Worm (Caenorhabditis elegans) whole organism, L3 larva: Measurements from ENCODE around the gene C32D5.4.

Source experiments
- ZK546.5 ChIP-seq: sonication (generic microtip); optimal IDR thresholded peaks from 2 replicates; lab custom pipeline; 2017; ENCODE audit warnings: missing biosample characterization, missing genetic modification characterization
- ceh-82 ChIP-seq: fragments of 150-350 bp; optimal IDR thresholded peaks from 2 replicates; lab custom pipeline; 2014; ENCODE audit warnings: missing biosample characterization, missing genetic modification characterization
- ceh-9 ChIP-seq: sonication (generic microtip); optimal IDR thresholded peaks from 2 replicates; lab custom pipeline; 2018; ENCODE audit warnings: missing biosample characterization, missing genetic modification characterization
- daf-12 ChIP-seq: fragments of 150-350 bp; optimal IDR thresholded peaks from 2 replicates; lab custom pipeline; 2014; ENCODE audit warnings: missing biosample characterization, missing genetic modification reagents, missing genetic modification characterization
- egl-27 ChIP-seq: sonication (generic microtip); optimal IDR thresholded peaks from 4 replicates; lab custom pipeline; 2017; ENCODE audit warnings: missing biosample characterization, missing genetic modification reagents, missing genetic modification characterization
- egl-5 ChIP-seq: fragments of 150-350 bp; optimal IDR thresholded peaks from 2 replicates; lab custom pipeline; 2017; ENCODE audit warnings: missing biosample characterization, missing genetic modification reagents, missing genetic modification characterization, inconsistent platforms
- elt-1 ChIP-seq: fragments of 150-350 bp; optimal IDR thresholded peaks from 2 replicates; lab custom pipeline; 2014; ENCODE audit warnings: missing biosample characterization, missing genetic modification characterization
- elt-2 ChIP-seq: sonication (generic microtip); optimal IDR thresholded peaks from 2 replicates; lab custom pipeline; 2016; ENCODE audit warnings: missing genetic modification reagents, mild to moderate bottlenecking, missing genetic modification characterization, missing compliant biosample characterization
- eor-1 ChIP-seq, 2 experiments: fragments of 150-350 bp; optimal IDR thresholded peaks; 2 replicates each; lab custom pipeline; 2014 to 2018; ENCODE audit warnings: missing biosample characterization in 2 of 2, missing genetic modification characterization in 2 of 2
- fkh-10 ChIP-seq: sonication (generic microtip); optimal IDR thresholded peaks from 2 replicates; lab custom pipeline; 2017; ENCODE audit warnings: missing biosample characterization, missing genetic modification reagents, missing genetic modification characterization
- fkh-2 ChIP-seq: fragments of 150-350 bp; optimal IDR thresholded peaks from 2 replicates; lab custom pipeline; 2014; ENCODE audit warnings: missing biosample characterization, missing genetic modification reagents, missing genetic modification characterization
- fos-1 ChIP-seq: fragments of 150-350 bp; optimal IDR thresholded peaks from 2 replicates; lab custom pipeline; 2014; ENCODE audit warnings: missing biosample characterization, missing genetic modification characterization
- hmg-11 ChIP-seq: sonication (generic microtip); optimal IDR thresholded peaks from 2 replicates; lab custom pipeline; 2016; ENCODE audit warnings: missing genetic modification characterization, missing compliant biosample characterization
- jun-1 ChIP-seq: fragments of 150-350 bp; optimal IDR thresholded peaks from 2 replicates; lab custom pipeline; 2014; ENCODE audit warnings: missing biosample characterization, missing genetic modification reagents, missing genetic modification characterization
- lin-15B ChIP-seq: fragments of 150-350 bp; optimal IDR thresholded peaks from 2 replicates; lab custom pipeline; 2014; ENCODE audit warnings: missing biosample characterization, missing genetic modification characterization
- lin-39 ChIP-seq: fragments of 150-350 bp; optimal IDR thresholded peaks from 2 replicates; lab custom pipeline; 2018; ENCODE audit warnings: missing biosample characterization, missing genetic modification reagents, missing genetic modification characterization
- mdl-1 ChIP-seq: fragments of 150-350 bp; optimal IDR thresholded peaks from 2 replicates; lab custom pipeline; 2014; ENCODE audit warnings: missing biosample characterization, missing genetic modification characterization
- nfya-1 ChIP-seq: sonication (generic microtip); optimal IDR thresholded peaks from 2 replicates; lab custom pipeline; 2017; ENCODE audit warnings: missing genetic modification characterization, mild to moderate bottlenecking, missing compliant biosample characterization, antibody characterized with exemption, moderate library complexity; ENCODE audit not compliant: insufficient read depth
- nhr-11 ChIP-seq: fragments of 150-350 bp; optimal IDR thresholded peaks from 2 replicates; lab custom pipeline; 2014; ENCODE audit warnings: missing biosample characterization, missing genetic modification characterization
- nhr-23 ChIP-seq: fragments of 150-350 bp; optimal IDR thresholded peaks from 2 replicates; lab custom pipeline; 2014; ENCODE audit warnings: missing biosample characterization, missing genetic modification reagents, missing genetic modification characterization
- nhr-237 ChIP-seq: fragments of 150-350 bp; optimal IDR thresholded peaks from 2 replicates; lab custom pipeline; 2014; ENCODE audit warnings: missing biosample characterization, missing genetic modification characterization
- nhr-25 ChIP-seq: sonication (generic microtip); optimal IDR thresholded peaks from 2 replicates; lab custom pipeline; 2017; ENCODE audit warnings: missing biosample characterization, missing genetic modification characterization
- nhr-28 ChIP-seq: fragments of 150-350 bp; optimal IDR thresholded peaks from 2 replicates; lab custom pipeline; 2014; ENCODE audit warnings: missing biosample characterization, missing genetic modification characterization
- nhr-43 ChIP-seq: sonication (generic microtip); optimal IDR thresholded peaks from 2 replicates; lab custom pipeline; 2016; ENCODE audit warnings: mild to moderate bottlenecking, missing genetic modification characterization, missing compliant biosample characterization; ENCODE audit not compliant: poor library complexity, severe bottlenecking
- nhr-67 ChIP-seq: fragments of 150-350 bp; optimal IDR thresholded peaks from 2 replicates; lab custom pipeline; 2014; ENCODE audit warnings: missing biosample characterization, missing genetic modification characterization
- nhr-76 ChIP-seq: fragments of 150-350 bp; sonication (generic microtip); optimal IDR thresholded peaks from 5 replicates; lab custom pipeline; 2014; ENCODE audit warnings: missing biosample characterization, missing genetic modification characterization
- nhr-77 ChIP-seq: fragments of 150-350 bp; optimal IDR thresholded peaks from 2 replicates; lab custom pipeline; 2014; ENCODE audit warnings: missing biosample characterization, missing genetic modification characterization
- pha-4 ChIP-seq: fragments of 150-350 bp; optimal IDR thresholded peaks from 2 replicates; lab custom pipeline; 2014; ENCODE audit warnings: missing biosample characterization, missing genetic modification reagents, missing genetic modification characterization
- pqm-1 ChIP-seq: fragments of 150-350 bp; optimal IDR thresholded peaks from 2 replicates; lab custom pipeline; 2017; ENCODE audit warnings: missing biosample characterization, missing genetic modification characterization, inconsistent platforms
- sea-2 ChIP-seq: fragments of 150-350 bp; sonication (generic microtip); optimal IDR thresholded peaks from 4 replicates; lab custom pipeline; 2014; ENCODE audit warnings: missing biosample characterization, missing genetic modification reagents, missing genetic modification characterization
- skn-1 ChIP-seq: fragments of 150-350 bp; optimal IDR thresholded peaks from 2 replicates; lab custom pipeline; 2014; ENCODE audit warnings: missing biosample characterization, missing genetic modification characterization
- snpc-4 ChIP-seq: fragments of 150-350 bp; optimal IDR thresholded peaks from 2 replicates; lab custom pipeline; 2014; ENCODE audit warnings: missing biosample characterization, missing genetic modification characterization
- tbx-2 ChIP-seq: sonication (generic microtip); optimal IDR thresholded peaks from 2 replicates; lab custom pipeline; 2016; ENCODE audit warnings: mild to moderate bottlenecking, missing genetic modification characterization, missing compliant biosample characterization
- unc-39 ChIP-seq: sonication (generic microtip); optimal IDR thresholded peaks from 4 replicates; lab custom pipeline; 2017; ENCODE audit warnings: missing biosample characterization, missing genetic modification characterization
- unc-62 ChIP-seq: fragments of 150-350 bp; sonication (generic microtip); optimal IDR thresholded peaks from 4 replicates; lab custom pipeline; 2014; ENCODE audit warnings: missing biosample characterization, missing genetic modification reagents, missing genetic modification characterization
- zag-1 ChIP-seq: fragments of 150-350 bp; optimal IDR thresholded peaks from 2 replicates; lab custom pipeline; 2014; ENCODE audit warnings: missing biosample characterization, missing genetic modification characterization
- ztf-11 ChIP-seq: fragments of 150-350 bp; optimal IDR thresholded peaks from 2 replicates; lab custom pipeline; 2014; ENCODE audit warnings: missing biosample characterization, missing genetic modification characterization

Gene C32D5.4

DNA sequence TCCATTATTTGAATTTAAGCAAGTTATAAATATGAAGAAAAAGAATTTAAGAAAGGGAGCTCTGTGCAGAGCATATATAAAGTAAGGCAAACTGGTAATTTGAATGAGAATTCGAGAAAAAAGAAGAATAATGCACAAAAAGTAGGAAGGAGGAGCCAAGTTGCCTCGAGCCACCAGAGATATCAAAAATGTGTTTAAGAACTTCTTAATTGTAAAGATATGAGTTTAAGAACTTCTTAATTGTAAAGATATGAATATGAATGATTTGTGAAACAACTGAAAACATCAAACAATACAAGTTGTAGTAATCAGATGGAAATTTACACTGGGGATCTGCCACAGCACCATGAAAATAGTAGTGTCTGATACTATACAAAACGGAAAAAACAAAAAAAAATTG, 36.0 kb downstream of the C32D5.4 start, which contains the start of gene F13H8.6:
F13H8.6 (minus strand) TSS at position 101 of the 400 bp plus-strand sequence.
- TF ChIP-seq nhr-67 (no peak), nhr-11 (tag; lab: Kevin White, UChicago) (no peak), fkh-10 (GFP tag; lab: Kevin White, UChicago) (no peak), fkh-2 (tag; lab: Kevin White, UChicago) (no peak), ztf-11 (tag; lab: Kevin White, UChicago) (no peak), zag-1 (no peak)

DNA sequence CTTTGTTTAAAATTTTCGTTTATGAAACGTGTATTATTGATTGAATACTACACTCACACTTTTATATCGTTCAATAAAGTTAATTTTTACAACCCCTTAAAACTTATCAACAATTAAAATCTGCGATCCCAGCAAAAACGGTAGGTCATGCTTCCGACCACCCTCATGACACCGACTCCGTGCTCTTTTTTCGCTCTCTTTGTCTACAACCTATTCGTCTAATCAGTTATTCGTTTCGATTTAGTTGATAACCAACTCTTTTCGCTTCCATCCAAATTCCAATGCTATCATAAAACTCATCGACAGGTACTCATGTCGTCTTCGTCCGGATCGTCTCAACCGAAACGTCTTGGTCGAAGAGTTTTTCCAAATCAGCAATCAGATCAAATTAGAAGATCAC, 39.8 kb downstream of the C32D5.4 start, which contains the start of gene F13H8.1:
F13H8.1 (plus strand) TSS at position 311 of the 400 bp plus-strand sequence.
- TF ChIP-seq nhr-43 (no peak), tbx-2 (no peak), elt-1 (tag; lab: Kevin White, UChicago) (no peak), mdl-1 (tag; lab: Kevin White, UChicago) (no peak), pha-4 (peak; percentile 14), ceh-9 (tag; lab: Kevin White, UChicago) (no peak), nhr-76 (no peak), eor-1 (tag; optimal IDR thresholded peaks at IDR 0.05; lab: Kevin White, UChicago) (no peak), jun-1 (tag; lab: Kevin White, UChicago) (peak; percentile 21), nhr-23 (tag; lab: Kevin White, UChicago) (no peak), elt-2 (tag; lab: Kevin White, UChicago) (peak; percentile 88), pqm-1 (peak; percentile 61)

DNA sequence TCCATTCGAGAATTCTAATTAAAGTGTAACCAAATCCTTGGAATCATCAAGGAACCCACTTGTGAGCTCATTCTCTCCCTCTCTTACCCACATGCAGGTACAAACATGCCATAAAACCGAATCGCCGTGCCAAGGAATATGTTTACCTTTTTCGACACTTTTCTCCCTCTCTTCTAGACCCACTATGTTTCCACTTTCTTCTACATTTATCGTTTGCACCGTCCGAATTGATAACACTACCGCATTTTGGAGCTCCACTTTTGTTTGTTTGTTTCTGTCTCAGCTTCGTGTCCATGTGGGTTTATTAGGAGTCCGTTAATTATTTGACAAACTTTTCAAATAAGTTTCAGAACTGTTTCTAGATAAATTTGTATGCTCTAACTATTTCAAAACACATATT, 41.0 kb downstream of the C32D5.4 start:
- no peak for TF ChIP-seq nhr-77 (tag; lab: Kevin White, UChicago)
- TF ChIP-seq unc-62 (GFP tag; lab: Kevin White, UChicago): no peak
- no peak for TF ChIP-seq ceh-9 (tag; lab: Kevin White, UChicago)
- TF ChIP-seq daf-12: no peak
- peak; percentile 66 for TF ChIP-seq elt-2 (tag; lab: Kevin White, UChicago)
- TF ChIP-seq nhr-76: no peak
- peak; percentile 17 for TF ChIP-seq lin-15B (tag; lab: Kevin White, UChicago)
- no peak for TF ChIP-seq ztf-11 (tag; lab: Kevin White, UChicago)
- no peak for TF ChIP-seq fkh-2 (tag; lab: Kevin White, UChicago)
- no peak for TF ChIP-seq egl-27
- TF ChIP-seq ZK546.5 (tag; lab: Kevin White, UChicago): no peak
- TF ChIP-seq pha-4: peak; percentile 9
- peak; percentile 68 for TF ChIP-seq pqm-1
- TF ChIP-seq fkh-10 (GFP tag; lab: Kevin White, UChicago): no peak
- TF ChIP-seq nhr-25 (tag; lab: Kevin White, UChicago): no peak

DNA sequence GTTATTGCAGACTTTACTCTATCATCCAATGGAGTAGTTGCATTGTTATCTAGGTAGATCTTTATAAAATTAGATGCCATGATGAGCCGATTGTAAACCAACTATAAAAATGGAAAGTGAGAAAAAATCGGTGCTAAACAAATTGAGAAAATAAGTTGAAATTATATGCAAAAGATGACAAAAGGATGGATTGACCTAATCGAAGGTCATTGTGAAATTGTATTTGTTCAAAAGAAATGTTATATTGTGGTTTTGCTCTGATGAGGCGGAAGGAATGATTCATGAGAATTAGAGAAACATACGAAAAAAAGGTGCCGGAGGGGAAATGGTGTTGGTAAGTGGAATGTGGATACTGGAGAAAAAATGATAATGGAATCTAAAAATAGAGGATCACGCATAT, 41.9 kb downstream of the C32D5.4 start, which contains the start of gene scly-1:
scly-1 (minus strand) TSS at position 101 of the 400 bp plus-strand sequence.
- TF ChIP-seq fos-1 (tag; lab: Kevin White, UChicago): no peak
- no peak for TF ChIP-seq egl-5
- TF ChIP-seq zag-1: no peak
- TF ChIP-seq sea-2 (GFP tag; lab: Kevin White, UChicago): no peak
- no peak for TF ChIP-seq pqm-1
- no peak for TF ChIP-seq nhr-67
- TF ChIP-seq skn-1 (tag; lab: Kevin White, UChicago): no peak
- no peak for TF ChIP-seq hmg-11 (tag; lab: Kevin White, UChicago)
- no peak for TF ChIP-seq nhr-28 (tag; lab: Kevin White, UChicago)
- TF ChIP-seq nhr-237: no peak
- TF ChIP-seq unc-39: no peak
- no peak for TF ChIP-seq snpc-4 (tag; lab: Kevin White, UChicago)
- no peak for TF ChIP-seq ZK546.5 (tag; lab: Kevin White, UChicago)
- TF ChIP-seq elt-2 (tag; lab: Kevin White, UChicago): no peak
- TF ChIP-seq fkh-2 (tag; lab: Kevin White, UChicago): no peak

DNA sequence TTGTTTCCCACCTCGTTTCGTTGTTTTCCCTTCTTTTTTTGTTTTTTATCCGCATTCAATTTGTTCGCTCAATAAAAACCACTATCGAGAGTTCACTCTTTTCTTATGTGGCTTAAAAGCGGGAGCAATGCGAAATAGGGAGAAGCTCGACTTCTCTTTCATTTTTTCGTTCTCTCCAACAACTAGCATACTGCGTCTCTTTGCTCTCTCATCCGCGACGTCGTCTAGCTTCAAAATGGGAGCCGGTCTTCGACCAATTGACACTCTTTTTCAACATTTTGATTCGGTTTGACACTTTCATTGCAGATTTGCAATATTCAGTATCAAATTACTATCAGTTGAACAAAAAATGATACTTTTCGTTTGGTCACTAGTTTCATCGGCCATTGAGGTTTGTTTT, 49.0 kb downstream of the C32D5.4 start, which contains the start of gene bpl-1:
bpl-1 (plus strand) TSS at position 301 of the 400 bp plus-strand sequence.
- TF ChIP-seq lin-39 (tag; lab: Kevin White, UChicago): peak; percentile 37
- no peak for TF ChIP-seq ZK546.5 (tag; lab: Kevin White, UChicago)
- TF ChIP-seq nfya-1 (tag; lab: Kevin White, UChicago): peak; percentile 38
- TF ChIP-seq egl-5: no peak
- TF ChIP-seq ceh-82: no peak
